Worm (Caenorhabditis elegans) whole organism, L4 larva: ENCODE data around the gene F42H10.3.
A peak's percentile ranks its signal among the peaks of the same experiment; 100 is the strongest.

ENCODE experiments used
- F10B5.3 ChIP-seq: sonication (generic microtip); optimal IDR thresholded peaks from 2 replicates; lab custom pipeline; 2016; ENCODE audit warnings: mild to moderate bottlenecking, missing genetic modification characterization, missing compliant biosample characterization
- F26F4.8 ChIP-seq: fragments of 200-800 bp; sonication (Bioruptor generic); conservative IDR thresholded peaks from 2 replicates; pipeline ENCODE4 v1.3.6; 2022; ENCODE audit warnings: missing genetic modification characterization, missing compliant biosample characterization
- F44E2.7 ChIP-seq: fragments of 200-800 bp; sonication (Bioruptor generic); IDR thresholded peaks from 2 replicates; pipeline ENCODE4 v2.1.2; 2022; ENCODE audit warnings: missing genetic modification characterization, missing compliant biosample characterization
- Y48G9A.11 ChIP-seq: fragments of 200-800 bp; sonication (Bioruptor generic); IDR thresholded peaks from 2 replicates; pipeline ENCODE4 v1.3.6; 2022; ENCODE audit warnings: missing genetic modification reagents, missing genetic modification characterization, missing compliant biosample characterization
- ZK546.5 ChIP-seq, 2 experiments: sonication (generic microtip); optimal IDR thresholded peaks; 2 replicates each; lab custom pipeline; 2017; ENCODE audit warnings: missing biosample characterization in 2 of 2, missing genetic modification characterization in 2 of 2
- aha-1 ChIP-seq: fragments of 150-350 bp; peaks from one replicate; lab custom pipeline; 2014; ENCODE audit warnings: missing biosample characterization, missing genetic modification characterization
- ama-1 ChIP-seq: fragments of 150-350 bp; optimal IDR thresholded peaks from 2 replicates; lab custom pipeline; 2014; ENCODE audit warnings: inconsistent platforms, mixed read lengths
- arid-1 ChIP-seq: fragments of 200-800 bp; sonication (Bioruptor generic); conservative IDR thresholded peaks from 2 replicates; pipeline ENCODE4 v1.3.6; 2022; ENCODE audit warnings: missing genetic modification reagents, missing genetic modification characterization, missing compliant biosample characterization
- ceh-82 ChIP-seq: sonication (generic microtip); optimal IDR thresholded peaks from 2 replicates; lab custom pipeline; 2017; ENCODE audit warnings: missing biosample characterization, missing genetic modification characterization
- daf-8 ChIP-seq: fragments of 200-800 bp; sonication (Bioruptor generic); IDR thresholded peaks from 2 replicates; pipeline ENCODE4 v1.3.6; 2022; ENCODE audit warnings: missing genetic modification characterization, missing compliant biosample characterization
- dmd-8 ChIP-seq: fragments of 200-800 bp; sonication (Bioruptor generic); IDR thresholded peaks from 2 replicates; pipeline ENCODE4 v1.3.6; 2022; ENCODE audit warnings: missing genetic modification characterization, missing compliant biosample characterization
- dve-1 ChIP-seq: sonication (generic microtip); optimal IDR thresholded peaks from 2 replicates; lab custom pipeline; 2017; ENCODE audit warnings: antibody characterized with exemption, mild to moderate bottlenecking, missing genetic modification characterization, missing compliant biosample characterization; ENCODE audit not compliant: insufficient read depth
- egl-43 ChIP-seq: fragments of 200-800 bp; sonication (Bioruptor generic); IDR thresholded peaks from 2 replicates; pipeline ENCODE4 v1.3.6; 2022; ENCODE audit warnings: missing genetic modification reagents, missing genetic modification characterization, missing compliant biosample characterization
- gei-8 ChIP-seq: fragments of 200-800 bp; sonication (Bioruptor generic); optimal IDR thresholded peaks from 2 replicates; lab custom pipeline; 2018; ENCODE audit warnings: mild to moderate bottlenecking, missing genetic modification characterization, missing compliant biosample characterization
- hif-1 ChIP-seq, 2 experiments: sonication (generic microtip); optimal IDR thresholded peaks; 2 replicates each; lab custom pipeline; 2016 to 2017; ENCODE audit warnings: missing compliant biosample characterization in 2 of 2, missing genetic modification characterization in 2 of 2, missing genetic modification reagents in 2 of 2, missing genotype in 2 of 2, mild to moderate bottlenecking in 1 of 2
- hmg-1.1 ChIP-seq: fragments of 200-800 bp; sonication (Bioruptor generic); IDR thresholded peaks from 2 replicates; pipeline ENCODE4 v1.3.6; 2022; ENCODE audit warnings: missing genetic modification reagents, missing genetic modification characterization, missing compliant biosample characterization
- lim-7 ChIP-seq: fragments of 200-800 bp; sonication (Bioruptor generic); IDR thresholded peaks from 2 replicates; pipeline ENCODE4 v1.3.6; 2022; ENCODE audit warnings: missing genetic modification characterization, missing compliant biosample characterization
- lin-13 ChIP-seq: fragments of 150-350 bp; optimal IDR thresholded peaks from 2 replicates; lab custom pipeline; 2014; ENCODE audit warnings: missing biosample characterization, missing genetic modification reagents, missing genetic modification characterization
- lin-29 ChIP-seq: fragments of 200-800 bp; sonication (Bioruptor generic); IDR thresholded peaks from 2 replicates; pipeline ENCODE4 v1.3.6; 2022; ENCODE audit warnings: missing genetic modification reagents, missing genetic modification characterization, missing compliant biosample characterization
- lir-3 ChIP-seq: sonication (generic microtip); optimal IDR thresholded peaks from 2 replicates; lab custom pipeline; 2016; ENCODE audit warnings: mild to moderate bottlenecking, missing genetic modification characterization, missing compliant biosample characterization
- lsy-2 ChIP-seq, 2 experiments: fragments of 150-350 bp in 1 of 2; sonication (generic microtip) in 1 of 2; optimal IDR thresholded peaks; 2 replicates each; lab custom pipeline; 2014 to 2017; ENCODE audit warnings: missing biosample characterization in 2 of 2, missing genetic modification characterization in 2 of 2
- madf-5 ChIP-seq, 2 experiments: fragments of 200-800 bp; sonication (Bioruptor generic); IDR thresholded peaks; 2 replicates each; pipeline ENCODE4 v1.3.6; 2022; ENCODE audit warnings: missing compliant biosample characterization in 2 of 2, missing genetic modification characterization in 2 of 2
- mxl-3 ChIP-seq: fragments of 200-800 bp; sonication (Bioruptor generic); optimal IDR thresholded peaks from 2 replicates; lab custom pipeline; 2018; ENCODE audit warnings: mild to moderate bottlenecking, missing genetic modification characterization, missing compliant biosample characterization
- nhr-111 ChIP-seq: fragments of 200-800 bp; sonication (Bioruptor generic); optimal IDR thresholded peaks from 2 replicates; lab custom pipeline; 2018; ENCODE audit warnings: mild to moderate bottlenecking, missing genetic modification characterization, missing compliant biosample characterization
- nhr-25 ChIP-seq: sonication (generic microtip); optimal IDR thresholded peaks from 2 replicates; lab custom pipeline; 2017; ENCODE audit warnings: missing genetic modification characterization, mild to moderate bottlenecking, missing compliant biosample characterization, antibody characterized with exemption, moderate library complexity, borderline replicate concordance; ENCODE audit not compliant: insufficient read depth
- nhr-42 ChIP-seq: fragments of 200-800 bp; sonication (Bioruptor generic); IDR thresholded peaks from 2 replicates; pipeline ENCODE4 v1.3.6; 2022; ENCODE audit warnings: missing genetic modification characterization, missing compliant biosample characterization
- nhr-76 ChIP-seq: fragments of 150-350 bp; optimal IDR thresholded peaks from 2 replicates; lab custom pipeline; 2014; ENCODE audit warnings: missing biosample characterization, missing genetic modification characterization
- snpc-1.2 ChIP-seq: fragments of 200-800 bp; sonication (Bioruptor generic); IDR thresholded peaks from 2 replicates; pipeline ENCODE4 v1.3.6; 2022; ENCODE audit warnings: missing genetic modification reagents, missing genetic modification characterization, missing compliant biosample characterization
- snpc-4 ChIP-seq: fragments of 150-350 bp; optimal IDR thresholded peaks from 2 replicates; lab custom pipeline; 2014; ENCODE audit warnings: missing biosample characterization, missing genetic modification characterization
- tra-1 ChIP-seq: fragments of 200-800 bp; sonication (Bioruptor generic); IDR thresholded peaks from 2 replicates; pipeline ENCODE4 v1.3.6; 2022; ENCODE audit warnings: missing genetic modification reagents, missing genetic modification characterization, missing compliant biosample characterization
- unc-62 ChIP-seq, 3 experiments: fragments of 150-350 bp in 1 of 3; sonication (generic microtip); optimal IDR thresholded peaks in 2 of 3; peaks in 1 of 3; 1 replicate in 1 of 3; 2 replicates in 2 of 3; lab custom pipeline; 2014 to 2017; ENCODE audit warnings: missing biosample characterization in 3 of 3, missing genetic modification characterization in 3 of 3, missing genetic modification reagents in 3 of 3, missing genotype in 1 of 3
- vab-7 ChIP-seq: fragments of 200-800 bp; sonication (Bioruptor generic); IDR thresholded peaks from 2 replicates; pipeline ENCODE4 v1.3.6; 2022; ENCODE audit warnings: missing genetic modification reagents, missing genetic modification characterization, missing compliant biosample characterization

F42H10.3 gene

DNA sequence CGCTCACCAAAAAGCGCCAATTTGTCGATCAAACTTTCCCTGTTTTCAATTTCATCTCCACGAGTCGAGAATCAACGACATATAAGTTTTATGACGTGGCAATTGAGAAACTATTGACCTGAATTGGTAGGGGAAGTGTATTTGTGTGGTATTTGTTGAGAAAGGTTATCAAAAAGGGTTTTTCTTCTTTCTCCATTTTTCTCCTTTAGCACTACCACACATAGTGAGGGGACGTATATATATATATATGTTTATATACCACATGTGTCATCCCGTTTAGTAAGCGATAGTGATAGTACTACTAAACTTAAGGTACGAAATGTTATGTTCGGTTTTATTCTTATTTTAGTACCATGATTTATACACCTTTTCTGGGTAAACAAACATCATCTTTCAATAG is 26.3 kb upstream of the F42H10.3 start:
- TF ChIP-seq ZK546.5 (tag; optimal IDR thresholded peaks at IDR 0.05; lab: Kevin White, UChicago) (no peak), aha-1 (tag; lab: Kevin White, UChicago) (peak; percentile 69)
- TF ChIP-seq, all 104 proteins: peak for 1

- no peak for TF ChIP-seq ama-1 (lab: Kevin White, UChicago)
- TF ChIP-seq gei-8 (GFP tag; lab: Kevin White, UChicago) = no peak
- TF ChIP-seq lsy-2 (tag; optimal IDR thresholded peaks at IDR 0.05; lab: Kevin White, UChicago) = peak in 1 of 2 experiments; percentile 77
- TF ChIP-seq hmg-1.1 (GFP tag; lab: Robert Waterston, UW) = no peak
Observed at ce11 chrIII:8461410-8461809, 22.5 kb upstream of the F42H10.3 start.

ce11 chrIII:8466735-8467134 is 17.2 kb upstream of the F42H10.3 start, which contains the start of gene mig-39:
Gene mig-39 (plus strand): TSS chrIII:8467035.
- TF ChIP-seq dve-1 (tag; lab: Kevin White, UChicago) (no peak), snpc-4 (tag; lab: Kevin White, UChicago) (no peak), nhr-111 (GFP tag; lab: Kevin White, UChicago) (no peak), mxl-3 (GFP tag; lab: Kevin White, UChicago) (no peak), daf-8 (GFP tag; lab: Robert Waterston, UW) (no peak), lin-29 (GFP tag; lab: Robert Waterston, UW) (no peak), madf-5 (GFP tag; IDR thresholded peaks at IDR 0.05; lab: Robert Waterston, UW) (no peak), lir-3 (no peak)

DNA sequence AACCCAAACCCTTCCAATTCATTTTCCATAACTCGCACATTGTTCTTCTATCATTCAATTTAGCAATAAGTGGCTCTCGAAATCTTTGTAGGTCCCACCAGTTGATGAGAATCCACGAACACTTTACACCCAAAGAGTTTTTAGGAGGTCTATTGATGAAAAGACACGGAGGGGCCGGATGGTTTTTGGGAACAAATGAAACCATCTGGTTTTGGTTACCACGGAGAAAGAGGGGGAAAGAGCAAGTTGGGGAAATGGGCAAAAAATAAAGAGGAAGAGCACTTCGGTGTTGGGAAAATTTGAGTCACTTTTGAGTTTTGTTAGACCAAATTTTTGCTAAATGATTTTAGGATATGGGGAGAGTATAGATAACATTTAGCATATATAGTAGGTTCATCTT is 16.4 kb upstream of the F42H10.3 start:
- no peak for TF ChIP-seq ceh-82
- no peak for TF ChIP-seq tra-1
- TF ChIP-seq F10B5.3 = no peak
- peak; percentile 90 for TF ChIP-seq aha-1 (tag; lab: Kevin White, UChicago)
- TF ChIP-seq lin-13 = no peak
- peak in 1 of 2 experiments; percentile 81 for TF ChIP-seq unc-62 (GFP tag; optimal IDR thresholded peaks at IDR 0.05 in 1 of 2; lab: Kevin White, UChicago)
- no peak for TF ChIP-seq unc-62 (tag; optimal IDR thresholded peaks at IDR 0.05; lab: Kevin White, UChicago)
- no peak for TF ChIP-seq lin-29 (GFP tag; lab: Robert Waterston, UW)
- TF ChIP-seq hif-1 (tag; optimal IDR thresholded peaks at IDR 0.05; lab: Kevin White, UChicago) = no peak

DNA sequence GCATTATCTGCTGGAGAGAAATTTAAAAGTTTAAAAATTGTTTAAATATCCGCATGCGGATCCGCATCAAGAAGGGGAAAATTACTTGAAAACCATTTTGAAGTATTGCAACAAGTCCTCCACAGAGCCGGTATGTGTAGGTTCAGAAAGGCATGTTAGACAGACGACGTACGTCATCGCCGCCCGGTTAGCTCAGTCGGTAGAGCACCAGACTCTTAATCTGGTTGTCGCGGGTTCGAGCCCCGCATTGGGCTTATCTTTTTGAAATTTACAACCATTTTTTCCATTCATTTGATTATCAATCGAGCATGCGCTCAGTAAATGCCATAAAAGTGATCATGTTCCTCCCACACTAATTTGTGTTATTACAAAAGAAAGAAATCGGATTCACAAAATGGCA is 10.7 kb upstream of the F42H10.3 start:
- TF ChIP-seq lim-7 (GFP tag; lab: Robert Waterston, UW) (peak; percentile 73; the same call in 1 of the 2 replicates), daf-8 (GFP tag; lab: Robert Waterston, UW) (0 out of 2 replicates have a peak, but pooled peaks have one; percentile 43), egl-43 (GFP tag; lab: Robert Waterston, UW) (peak; percentile 79), dmd-8 (GFP tag; lab: Robert Waterston, UW) (peak; percentile 75), nhr-42 (GFP tag; lab: Robert Waterston, UW) (no peak), nhr-76 (no peak), hmg-1.1 (GFP tag; lab: Robert Waterston, UW) (0 out of 2 replicates have a peak, but pooled peaks have one; percentile 18), F26F4.8 (GFP tag; lab: Robert Waterston, UW) (peak; percentile 69; the same call in 1 of the 2 replicates), Y48G9A.11 (GFP tag; lab: Robert Waterston, UW) (peak; percentile 60; the same call in 1 of the 2 replicates), vab-7 (GFP tag; lab: Robert Waterston, UW) (0 out of 2 replicates have a peak, but pooled peaks have one; percentile 32), snpc-1.2 (GFP tag; lab: Robert Waterston, UW) (peak; percentile 72), madf-5 (GFP tag; IDR thresholded peaks at IDR 0.05; lab: Robert Waterston, UW) (peak in 1 of 2 experiments; percentile 65; a peak in 1 of 4 replicates), nhr-25 (tag; lab: Kevin White, UChicago) (no peak), arid-1 (GFP tag; lab: Robert Waterston, UW) (0 out of 2 replicates have a peak, but pooled peaks have one; percentile 32), F44E2.7 (GFP tag; lab: Robert Waterston, UW) (0 out of 2 replicates have a peak, but pooled peaks have one; percentile 53)
